Fruit fly (Drosophila melanogaster) whole organism, embryonic: ENCODE results near the gene CG10747.
A peak's percentile ranks its signal among the peaks of the same experiment; 100 is the strongest.

ENCODE experiments used
- CG10565 ChIP-seq: fragments of 200-800 bp; sonication (Bioruptor generic); optimal IDR thresholded peaks from 3 replicates; lab custom pipeline; 2016; ENCODE audit warnings: missing biosample characterization, mild to moderate bottlenecking, missing genetic modification characterization
- CG15696 ChIP-seq: fragments of 200-800 bp; sonication (Bioruptor generic); optimal IDR thresholded peaks from 2 replicates; lab custom pipeline; 2019; ENCODE audit warnings: missing biosample characterization, mild to moderate bottlenecking, missing genetic modification characterization, moderate library complexity
- CG16815 ChIP-seq: fragments of 200-800 bp; sonication (Bioruptor generic); optimal IDR thresholded peaks from 3 replicates; lab custom pipeline; 2017; ENCODE audit warnings: missing biosample characterization, mild to moderate bottlenecking, missing genetic modification characterization
- CG17568 ChIP-seq: fragments of 200-800 bp; sonication (Bioruptor generic); optimal IDR thresholded peaks from 2 replicates; lab custom pipeline; 2018; ENCODE audit warnings: missing biosample characterization, mild to moderate bottlenecking, missing genetic modification characterization, moderate library complexity
- CG18599 ChIP-seq: fragments of 200-800 bp; sonication (Bioruptor generic); optimal IDR thresholded peaks from 3 replicates; lab custom pipeline; 2017; ENCODE audit warnings: missing biosample characterization, missing genetic modification characterization, mild to moderate bottlenecking, moderate library complexity, missing genetic modification reagents
- CG2129 ChIP-seq: fragments of 200-800 bp; sonication (Bioruptor generic); IDR thresholded peaks from 2 replicates; pipeline ENCODE4 v1.3.6; 2022; ENCODE audit warnings: missing biosample characterization, missing genetic modification characterization; ENCODE audit not compliant: partially characterized antibody
- CG2199 ChIP-seq: fragments of 200-800 bp; sonication (Bioruptor generic); IDR thresholded peaks from 3 replicates; pipeline ENCODE4 v1.3.6; 2022; ENCODE audit warnings: missing biosample characterization, missing genetic modification characterization
- CG34376 ChIP-seq: fragments of 200-800 bp; sonication (Bioruptor generic); optimal IDR thresholded peaks from 2 replicates; lab custom pipeline; 2018; ENCODE audit warnings: missing biosample characterization, mild to moderate bottlenecking, missing genetic modification characterization
- CG6272 ChIP-seq: fragments of 200-800 bp; sonication (Bioruptor generic); IDR thresholded peaks from 2 replicates; pipeline ENCODE4 v1.3.6; 2022; ENCODE audit warnings: missing biosample characterization, missing genetic modification characterization
- CG7556 ChIP-seq: fragments of 200-800 bp; sonication (Bioruptor generic); optimal IDR thresholded peaks from 2 replicates; lab custom pipeline; 2017; ENCODE audit warnings: missing biosample characterization, mild to moderate bottlenecking, missing genetic modification characterization
- CG8765 ChIP-seq: fragments of 200-800 bp; sonication (Bioruptor generic); IDR thresholded peaks from 2 replicates; pipeline ENCODE4 v1.3.6; 2022; ENCODE audit warnings: missing biosample characterization, missing genetic modification characterization
- CG9727 ChIP-seq: fragments of 200-800 bp; sonication (Bioruptor generic); optimal IDR thresholded peaks from 3 replicates; lab custom pipeline; 2017; ENCODE audit warnings: missing biosample characterization, mild to moderate bottlenecking, missing genetic modification characterization
- D ChIP-seq, 2 experiments: fragments of 200-800 bp in 1 of 2; fragments of >200 bp in 1 of 2; sonication (Bioruptor generic) in 1 of 2; optimal IDR thresholded peaks; 2 replicates in 1 of 2; 3 replicates in 1 of 2; lab custom pipeline; 2017; ENCODE audit warnings: mild to moderate bottlenecking in 1 of 2, missing biosample characterization in 1 of 2, missing genetic modification characterization in 1 of 2, missing genetic modification reagents in 1 of 2
- D19A ChIP-seq: fragments of 200-800 bp; optimal IDR thresholded peaks from 3 replicates; lab custom pipeline; 2019; ENCODE audit warnings: missing biosample characterization, mild to moderate bottlenecking, missing genetic modification characterization, moderate library complexity
- D19B ChIP-seq: fragments of 200-800 bp; sonication (Bioruptor generic); optimal IDR thresholded peaks from 2 replicates; lab custom pipeline; 2017; ENCODE audit warnings: missing biosample characterization, mild to moderate bottlenecking, missing genetic modification characterization
- GATAe ChIP-seq: fragments of 200-800 bp; sonication (Bioruptor generic); conservative IDR thresholded peaks from 2 replicates; pipeline ENCODE4 v1.3.6; 2022; ENCODE audit warnings: missing biosample characterization, missing genetic modification characterization
- H15 ChIP-seq: fragments of 200-800 bp; sonication (Bioruptor generic); IDR thresholded peaks from 3 replicates; pipeline ENCODE4 v1.3.6; 2022; ENCODE audit warnings: missing biosample characterization, missing genetic modification characterization
- Med ChIP-seq: fragments of 200-800 bp; sonication (Bioruptor generic); peaks from one replicate; lab custom pipeline; 2016; ENCODE audit warnings: missing biosample characterization, missing genetic modification characterization, mild to moderate bottlenecking, inconsistent platforms, moderate library complexity
- Meics ChIP-seq: fragments of 200-800 bp; sonication (Bioruptor generic); optimal IDR thresholded peaks from 2 replicates; lab custom pipeline; 2017; ENCODE audit warnings: missing biosample characterization, mild to moderate bottlenecking, missing genetic modification characterization
- Myb ChIP-seq: fragments of 200-800 bp; sonication (Bioruptor generic); optimal IDR thresholded peaks from 2 replicates; lab custom pipeline; 2016; ENCODE audit warnings: missing biosample characterization, missing genetic modification characterization
- Nf-YC ChIP-seq: fragments of 200-800 bp; optimal IDR thresholded peaks from 3 replicates; lab custom pipeline; 2019; ENCODE audit warnings: missing biosample characterization, mild to moderate bottlenecking, missing genetic modification characterization, moderate library complexity
- Pdp1 ChIP-seq, 2 experiments: fragments of 200-800 bp; sonication (Bioruptor generic); optimal IDR thresholded peaks; 3 replicates each; lab custom pipeline; 2016; ENCODE audit warnings: missing biosample characterization in 2 of 2, missing genetic modification characterization in 2 of 2, mild to moderate bottlenecking in 1 of 2, moderate library complexity in 1 of 2
- Scr ChIP-seq: fragments of 200-800 bp; sonication (Bioruptor generic); IDR thresholded peaks from 2 replicates; pipeline ENCODE4 v1.3.6; 2022; ENCODE audit warnings: missing biosample characterization, missing genetic modification characterization; ENCODE audit not compliant: partially characterized antibody
- Side ChIP-seq: fragments of 200-800 bp; sonication (Bioruptor generic); optimal IDR thresholded peaks from 2 replicates; lab custom pipeline; 2016; ENCODE audit warnings: missing biosample characterization, missing genetic modification characterization
- Sox100B ChIP-seq: fragments of 200-800 bp; sonication (Bioruptor generic); optimal IDR thresholded peaks from 3 replicates; lab custom pipeline; 2018; ENCODE audit warnings: missing biosample characterization, mild to moderate bottlenecking, missing genetic modification characterization
- Vsx1 ChIP-seq: fragments of 200-800 bp; sonication (Bioruptor generic); optimal IDR thresholded peaks from 2 replicates; lab custom pipeline; 2017; ENCODE audit warnings: missing biosample characterization, mild to moderate bottlenecking, missing genetic modification characterization, missing genetic modification reagents
- YL-1 ChIP-seq: fragments of 200-800 bp; sonication (Bioruptor generic); optimal IDR thresholded peaks from 3 replicates; lab custom pipeline; 2017; ENCODE audit warnings: missing biosample characterization, mild to moderate bottlenecking, missing genetic modification characterization
- bsh ChIP-seq, 2 experiments: fragments of 200-800 bp; sonication (Bioruptor generic); optimal IDR thresholded peaks; 2 replicates each; lab custom pipeline; 2017 to 2018; ENCODE audit warnings: mild to moderate bottlenecking in 2 of 2, missing biosample characterization in 2 of 2, missing genetic modification characterization in 2 of 2, moderate library complexity in 1 of 2
- caup ChIP-seq: fragments of 200-800 bp; sonication (Bioruptor generic); optimal IDR thresholded peaks from 3 replicates; lab custom pipeline; 2017; ENCODE audit warnings: missing biosample characterization, mild to moderate bottlenecking, missing genetic modification characterization, moderate library complexity; ENCODE audit not compliant: severe bottlenecking
- chinmo ChIP-seq: fragments of 200-800 bp; sonication (Bioruptor generic); IDR thresholded peaks from 4 replicates; pipeline ENCODE4 v1.3.6; 2022; ENCODE audit warnings: missing biosample characterization, missing genetic modification characterization; ENCODE audit not compliant: partially characterized antibody
- exex ChIP-seq: fragments of 200-800 bp; sonication (Bioruptor generic); optimal IDR thresholded peaks from 4 replicates; lab custom pipeline; 2018; ENCODE audit warnings: missing biosample characterization, mild to moderate bottlenecking, missing genetic modification characterization, moderate library complexity
- ftz-f1 ChIP-seq: fragments of 200-800 bp; sonication (Bioruptor generic); optimal IDR thresholded peaks from 2 replicates; lab custom pipeline; 2016; ENCODE audit warnings: missing biosample characterization, missing genetic modification characterization
- lab ChIP-seq: fragments of 200-800 bp; sonication (Bioruptor generic); optimal IDR thresholded peaks from 3 replicates; lab custom pipeline; 2017; ENCODE audit warnings: missing biosample characterization, missing genetic modification characterization, mild to moderate bottlenecking, moderate library complexity, missing genetic modification reagents
- mirr ChIP-seq: fragments of 200-800 bp; sonication (Bioruptor generic); optimal IDR thresholded peaks from 3 replicates; lab custom pipeline; 2018; ENCODE audit warnings: missing biosample characterization, mild to moderate bottlenecking, missing genetic modification characterization
- org-1 ChIP-seq: fragments of 200-800 bp; sonication (Bioruptor generic); optimal IDR thresholded peaks from 2 replicates; lab custom pipeline; 2017; ENCODE audit warnings: missing biosample characterization, missing genetic modification characterization
- repo ChIP-seq: fragments of 200-800 bp; sonication (Bioruptor generic); optimal IDR thresholded peaks from 2 replicates; lab custom pipeline; 2016; ENCODE audit warnings: missing biosample characterization, missing genetic modification characterization
- sd ChIP-seq: fragments of 200-800 bp; sonication (Bioruptor generic); optimal IDR thresholded peaks from 3 replicates; lab custom pipeline; 2018; ENCODE audit warnings: missing biosample characterization, mild to moderate bottlenecking, missing genetic modification characterization, moderate library complexity
- so ChIP-seq: fragments of 200-800 bp; sonication (Bioruptor generic); IDR thresholded peaks from 3 replicates; pipeline ENCODE4 v1.3.6; 2022; ENCODE audit warnings: missing biosample characterization, missing genetic modification characterization
- stwl ChIP-seq: fragments of 200-800 bp; sonication (Bioruptor generic); optimal IDR thresholded peaks from 3 replicates; lab custom pipeline; 2018; ENCODE audit warnings: missing biosample characterization, mild to moderate bottlenecking, missing genetic modification characterization, moderate library complexity
- sug ChIP-seq: fragments of 200-800 bp; optimal IDR thresholded peaks from 2 replicates; lab custom pipeline; 2019; ENCODE audit warnings: missing biosample characterization, mild to moderate bottlenecking, missing genetic modification characterization, moderate library complexity
- vnd ChIP-seq: fragments of 200-800 bp; sonication (Bioruptor generic); IDR thresholded peaks from 3 replicates; pipeline ENCODE4 v1.3.6; 2022; ENCODE audit warnings: missing biosample characterization, missing genetic modification characterization; ENCODE audit not compliant: partially characterized antibody

Gene CG10747

DNA sequence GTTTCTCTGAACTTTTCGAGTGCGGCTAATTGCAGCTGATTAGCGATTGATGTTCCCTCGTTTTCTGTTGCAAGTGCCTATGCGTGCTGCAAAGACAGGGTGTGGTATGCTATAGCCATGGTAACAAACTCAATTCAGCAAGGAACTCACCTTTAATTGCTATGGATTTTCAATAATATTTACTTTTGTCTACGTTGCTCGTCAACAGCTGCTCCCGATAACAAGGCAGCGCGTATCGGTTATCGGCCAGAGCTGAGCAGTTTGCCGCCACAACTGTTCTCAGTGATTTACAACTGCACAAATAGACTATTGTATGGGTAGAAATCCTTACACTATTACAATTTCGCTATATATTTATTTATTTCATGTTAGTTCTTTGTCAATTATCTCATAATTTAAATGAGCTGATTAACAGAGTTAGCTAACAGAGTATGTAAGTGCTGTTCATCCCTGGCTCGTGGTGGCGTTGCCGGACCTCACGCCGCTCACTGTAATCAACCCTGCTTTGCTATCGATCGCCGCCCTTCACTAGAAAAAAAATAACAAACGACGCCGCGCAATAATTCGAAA lies 15.8 kb downstream of the CG10747 start, which contains the start of the genes pr and neb (continued):
- TF ChIP-seq CG10565 (GFP tag; lab: Kevin White, UChicago): no peak
- TF ChIP-seq CG8765 (GFP tag; lab: Robert Waterston, UW): no peak
- TF ChIP-seq CG17568: no peak
- TF ChIP-seq CG2129 (GFP tag; lab: Robert Waterston, UW): no peak
- TF ChIP-seq so (GFP tag; lab: Robert Waterston, UW): peak; percentile 48; the same call in 1 of the 3 replicates
- TF ChIP-seq D19B (GFP tag; lab: Kevin White, UChicago): no peak
- TF ChIP-seq H15 (GFP tag; lab: Robert Waterston, UW): no peak
- TF ChIP-seq CG9727 (GFP tag; lab: Kevin White, UChicago): peak; percentile 68
- TF ChIP-seq Scr: peak; percentile 52; the same call in 1 of the 2 replicates
- TF ChIP-seq CG16815 (GFP tag; lab: Kevin White, UChicago): no peak
- TF ChIP-seq caup (GFP tag; lab: Kevin White, UChicago): peak; percentile 41
- no peak for TF ChIP-seq CG6272 (GFP tag; lab: Robert Waterston, UW)

DNA sequence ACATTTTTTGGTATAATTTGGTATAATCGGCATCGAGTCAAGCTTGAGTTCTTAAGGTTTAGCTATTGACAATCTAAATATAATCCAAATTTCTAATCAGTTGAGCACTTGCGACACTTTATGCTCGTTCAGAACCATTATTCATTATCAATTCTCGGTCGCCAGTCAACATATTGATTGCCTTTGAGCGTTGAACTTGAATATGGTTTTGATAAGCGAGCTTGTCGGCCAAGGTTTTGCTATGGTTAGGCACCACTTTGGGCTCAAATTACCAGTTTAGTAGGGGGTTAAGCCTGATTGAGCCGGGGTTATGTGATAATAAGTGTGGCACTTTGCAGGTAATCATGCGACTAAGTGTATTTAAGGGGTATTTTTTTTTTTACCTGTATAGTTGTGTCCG lies 16.8 kb downstream of the CG10747 start:
- TF ChIP-seq sug (peak; percentile 59), Pdp1 (GFP tag; optimal IDR thresholded peaks at IDR 0.05; lab: Kevin White, UChicago) (peak in 1 of 2 experiments; percentile 3), exex (tag; lab: Kevin White, UChicago) (peak; percentile 53), YL-1 (GFP tag; lab: Kevin White, UChicago) (no peak), repo (GFP tag; lab: Kevin White, UChicago) (no peak), mirr (GFP tag; lab: Kevin White, UChicago) (peak; percentile 75), CG34376 (GFP tag; lab: Kevin White, UChicago) (peak; percentile 62), CG7556 (GFP tag; lab: Kevin White, UChicago) (no peak), CG2199 (0 out of 3 replicates have a peak, but pooled peaks have one; percentile 8), ftz-f1 (GFP tag; lab: Kevin White, UChicago) (peak; percentile 42)

DNA sequence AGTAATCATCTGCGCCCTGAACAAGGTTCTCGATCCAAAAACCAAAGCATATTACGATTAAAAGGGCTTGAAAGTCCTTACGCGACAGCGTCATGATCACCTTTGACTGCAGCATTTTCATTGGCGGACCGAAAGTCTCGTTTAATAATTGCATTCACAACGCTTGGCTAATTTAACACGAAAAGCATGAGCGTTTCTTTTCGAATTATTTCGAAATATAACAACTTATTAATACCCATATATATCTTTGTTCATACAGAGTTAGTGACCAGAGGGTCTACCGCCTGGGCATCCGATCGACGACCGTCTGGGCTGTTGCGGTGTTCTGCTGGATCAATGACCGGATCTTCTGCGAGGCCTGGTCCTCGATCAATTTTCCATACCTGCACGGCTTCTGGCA lies 19.1 kb downstream of the CG10747 start, which contains the start of gene CG10730:
TSS of gene CG10730 (minus strand) at position 101 of the 400 bp plus-strand sequence.
- TF ChIP-seq Side (GFP tag; lab: Kevin White, UChicago): no peak
- TF ChIP-seq Med (GFP tag; lab: Kevin White, UChicago): peak; percentile 18
- TF ChIP-seq org-1 (GFP tag; lab: Kevin White, UChicago): no peak
- TF ChIP-seq bsh (GFP tag; optimal IDR thresholded peaks at IDR 0.05; lab: Kevin White, UChicago): no peak
- no peak for TF ChIP-seq Myb (GFP tag; lab: Kevin White, UChicago)

DNA sequence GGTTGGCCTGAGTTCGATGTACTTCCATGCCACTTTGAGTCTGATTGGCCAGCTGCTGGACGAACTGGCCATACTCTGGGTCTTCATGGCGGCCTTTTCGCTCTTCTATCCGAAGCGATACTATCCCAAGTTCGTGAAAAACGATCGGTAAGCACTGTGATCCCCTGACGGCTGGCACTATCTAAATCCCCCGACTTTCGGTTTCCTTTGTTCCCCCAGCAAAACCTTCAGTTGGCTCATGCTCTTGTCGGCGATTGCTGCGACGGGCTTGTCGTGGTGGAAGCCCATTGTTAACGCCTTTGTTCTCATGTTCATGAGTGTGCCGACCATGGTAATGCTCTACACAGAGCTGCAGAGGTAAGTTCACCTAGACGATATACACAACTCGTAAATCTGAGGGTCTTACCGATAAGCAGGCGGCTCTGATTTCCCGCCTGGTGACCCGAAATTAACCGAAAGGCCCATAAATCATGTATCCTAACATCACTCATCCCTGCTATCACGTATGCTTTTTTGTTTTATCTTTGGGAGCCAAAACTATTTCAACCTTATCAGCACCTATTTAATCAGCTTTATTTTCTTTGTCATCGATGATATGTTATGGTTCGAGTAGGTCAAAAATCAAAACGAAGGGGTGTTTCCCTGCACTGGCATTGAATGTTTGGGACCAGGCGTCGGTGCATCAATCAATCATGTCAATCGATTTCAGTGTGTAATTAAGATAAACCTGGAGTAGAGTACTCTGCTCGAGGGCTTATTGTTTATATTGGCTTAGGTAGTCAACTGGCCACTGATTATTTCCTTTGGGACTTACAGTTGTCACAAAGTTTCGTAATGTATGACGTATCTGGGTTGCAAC lies 21.8 kb downstream of the CG10747 start:
- TF ChIP-seq Vsx1 (GFP tag; lab: Kevin White, UChicago): peak; percentile 68
- 0 out of 2 replicates have a peak, but pooled peaks have one; percentile 19 for TF ChIP-seq GATAe (GFP tag; lab: Robert Waterston, UW)
- peak; percentile 47; the same call in 1 of the 3 replicates for TF ChIP-seq vnd
- TF ChIP-seq Sox100B (GFP tag; lab: Kevin White, UChicago): peak; percentile 7
- TF ChIP-seq D (optimal IDR thresholded peaks at IDR 0.05; lab: Kevin White, UChicago): peak; percentile 25
- no peak for TF ChIP-seq D (GFP tag; optimal IDR thresholded peaks at IDR 0.05; lab: Kevin White, UChicago)
- TF ChIP-seq lab (GFP tag; lab: Kevin White, UChicago): peak; percentile 86
- TF ChIP-seq CG15696 (tag; lab: Kevin White, UChicago): peak; percentile 13
- TF ChIP-seq chinmo (GFP tag; lab: Robert Waterston, UW): 0 out of 4 replicates have a peak, but pooled peaks have one; percentile 39
- TF ChIP-seq sd (tag; lab: Kevin White, UChicago): peak; percentile 33
- TF ChIP-seq Meics (GFP tag; lab: Kevin White, UChicago): no peak
- TF ChIP-seq stwl (tag; lab: Kevin White, UChicago): no peak
- peak; percentile 19 for TF ChIP-seq CG18599
- peak; percentile 48 for TF ChIP-seq Nf-YC (tag; lab: Kevin White, UChicago)
- peak; percentile 83 for TF ChIP-seq D19A (tag; lab: Kevin White, UChicago)
